Fruit fly (Drosophila melanogaster): Measurements from ENCODE around the gene stet.

Gene stet

DNA sequence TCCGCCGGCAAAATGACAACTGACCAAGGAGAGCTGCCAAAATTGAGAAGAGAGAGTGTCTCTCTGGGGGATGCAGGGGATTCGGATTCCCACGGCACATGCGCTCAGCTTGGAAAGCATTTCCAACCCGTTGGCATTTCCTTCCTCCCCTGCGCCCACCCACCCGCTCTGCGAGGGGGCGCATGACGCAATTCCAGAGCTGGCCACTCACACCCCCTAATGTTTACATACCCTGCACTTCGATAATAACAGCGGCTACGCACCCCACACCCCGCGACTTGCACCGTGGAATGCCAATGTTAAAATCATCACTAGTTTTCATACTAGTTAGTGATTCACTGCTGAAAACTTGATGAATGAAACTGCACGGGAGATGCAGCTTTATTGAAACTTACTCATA lies at the start of gene stet:
TSS of gene stet (minus strand) at position 25 of the 400 bp plus-strand sequence.
- TF ChIP-seq cic (GFP tag; optimal IDR thresholded peaks at IDR 0.05) (peak; percentile 86), CG12768 (GFP tag; optimal IDR thresholded peaks at IDR 0.05) (peak; percentile 44), bab1 (GFP tag; optimal IDR thresholded peaks at IDR 0.05) (no peak), toe (GFP tag; optimal IDR thresholded peaks at IDR 0.05) (no peak), Crg-1 (GFP tag; optimal IDR thresholded peaks at IDR 0.05) (peak; percentile 9), Clk (GFP tag; optimal IDR thresholded peaks at IDR 0.05) (no peak)

dm6 chr3L:1538314-1538854 lies 49.0 kb upstream of the stet start:
- TF ChIP-seq Hr96 (GFP tag; optimal IDR thresholded peaks at IDR 0.05): no peak
- TF ChIP-seq cic (GFP tag; optimal IDR thresholded peaks at IDR 0.05): peak; percentile 7

- no peak for TF ChIP-seq cnc (optimal IDR thresholded peaks at IDR 0.05)
- TF ChIP-seq ovo (GFP tag; optimal IDR thresholded peaks at IDR 0.05): peak; percentile 88
Observed at dm6 chr3L:1537353-1537752, 48.0 kb upstream of the stet start.

DNA sequence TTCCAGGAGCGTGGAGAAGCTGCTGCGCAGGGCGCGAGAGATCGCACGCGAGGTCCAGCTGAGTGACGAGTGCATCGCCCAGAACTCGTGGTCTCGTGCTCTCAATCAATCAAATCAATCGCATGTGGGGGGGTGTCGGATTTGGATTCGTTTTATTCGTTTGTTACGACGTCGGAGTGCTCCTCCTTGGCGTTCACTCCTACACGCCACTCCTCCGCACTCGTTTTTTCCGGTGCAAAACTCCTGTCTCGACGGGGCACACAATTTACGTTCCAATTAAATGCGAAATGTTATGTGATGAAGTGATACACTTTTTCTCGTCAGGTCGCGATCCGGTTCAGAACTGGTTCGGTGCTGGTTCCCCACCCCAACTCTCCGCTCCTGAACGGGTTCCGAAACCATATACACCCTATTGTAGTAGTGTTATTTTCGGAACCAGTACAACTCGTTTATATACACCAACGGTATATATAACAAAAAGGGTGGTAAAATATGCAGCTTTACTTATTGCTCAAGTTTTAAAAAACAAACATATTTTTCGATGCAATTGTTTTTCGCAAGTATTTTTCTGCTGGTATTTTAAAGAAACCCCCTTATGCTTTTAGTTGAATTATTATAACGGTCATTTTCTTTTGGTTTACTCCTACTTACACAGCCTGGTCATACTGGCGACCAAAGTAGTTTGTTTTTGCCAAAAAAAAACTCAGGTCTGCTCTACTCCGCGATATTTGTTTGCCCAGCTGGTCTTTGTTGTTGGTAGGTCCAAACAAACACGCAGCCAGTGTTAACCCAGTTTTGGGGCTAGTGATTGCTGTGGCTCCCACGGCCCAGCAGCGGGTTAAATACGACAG lies 47.4 kb upstream of the stet start, which contains the start of the genes CG12091 and pns:
TSS of gene CG12091 (minus strand) at position 349 of the 851 bp plus-strand sequence.
TSS of gene pns (plus strand) at position 651 of the 851 bp plus-strand sequence.
- TF ChIP-seq tj (GFP tag; optimal IDR thresholded peaks at IDR 0.05) (peak; percentile 28), cnc (optimal IDR thresholded peaks at IDR 0.05) (no peak), CG7045 (GFP tag; optimal IDR thresholded peaks at IDR 0.05) (peak; percentile 59), CG12768 (GFP tag; optimal IDR thresholded peaks at IDR 0.05) (peak; percentile 24), Hr96 (GFP tag; optimal IDR thresholded peaks at IDR 0.05) (peak; percentile 57), CG7101 (tag; optimal IDR thresholded peaks at IDR 0.05) (peak; percentile 41), CG14711 (tag; optimal IDR thresholded peaks at IDR 0.05) (peak; percentile 45), ovo (GFP tag; optimal IDR thresholded peaks at IDR 0.05) (peak; percentile 67), Mnt (GFP tag; optimal IDR thresholded peaks at IDR 0.05) (peak; percentile 60), kay (GFP tag; ENCODE audit: borderline replicate concordance) (no peak), CG33017 (tag; optimal IDR thresholded peaks at IDR 0.05) (no peak), CG11617 (GFP tag; optimal IDR thresholded peaks at IDR 0.05) (peak; percentile 50), CG5204 (GFP tag; optimal IDR thresholded peaks at IDR 0.05) (no peak), CG1620 (GFP tag; optimal IDR thresholded peaks at IDR 0.05) (peak; percentile 50), bab1 (GFP tag; optimal IDR thresholded peaks at IDR 0.05) (peak; percentile 63), cic (GFP tag; optimal IDR thresholded peaks at IDR 0.05) (peak; percentile 40), Crg-1 (GFP tag; optimal IDR thresholded peaks at IDR 0.05) (peak; percentile 59), toe (GFP tag; optimal IDR thresholded peaks at IDR 0.05) (peak; percentile 80), Clk (GFP tag; optimal IDR thresholded peaks at IDR 0.05) (peak; percentile 46), pad (GFP tag; optimal IDR thresholded peaks at IDR 0.05) (peak; percentile 72)

- no peak for TF ChIP-seq toe (GFP tag; optimal IDR thresholded peaks at IDR 0.05)
- peak; percentile 42 for TF ChIP-seq CG11617 (GFP tag; optimal IDR thresholded peaks at IDR 0.05)
- no peak for TF ChIP-seq kay (GFP tag; ENCODE audit: borderline replicate concordance)
- peak; percentile 49 for TF ChIP-seq CG7101 (tag; optimal IDR thresholded peaks at IDR 0.05)
- TF ChIP-seq cnc (optimal IDR thresholded peaks at IDR 0.05): no peak
- no peak for TF ChIP-seq Hr96 (GFP tag; optimal IDR thresholded peaks at IDR 0.05)
- TF ChIP-seq ovo (GFP tag; optimal IDR thresholded peaks at IDR 0.05): no peak
- TF ChIP-seq Crg-1 (GFP tag; optimal IDR thresholded peaks at IDR 0.05): peak; percentile 12
- no peak for TF ChIP-seq CG12768 (GFP tag; optimal IDR thresholded peaks at IDR 0.05)
- TF ChIP-seq CG33017 (tag; optimal IDR thresholded peaks at IDR 0.05): peak; percentile 17
- TF ChIP-seq bab1 (GFP tag; optimal IDR thresholded peaks at IDR 0.05): peak; percentile 14
- peak; percentile 27 for TF ChIP-seq CG14711 (tag; optimal IDR thresholded peaks at IDR 0.05)
Observed at dm6 chr3L:1533699-1534431, 44.5 kb upstream of the stet start, which contains the start of gene Iml1. TSS of gene Iml1 (minus strand) at chr3L:1534034.

dm6 chr3L:1531159-1531558 lies 41.8 kb upstream of the stet start, which contains the start of gene Ir62a:
TSS of gene Ir62a (minus strand) at chr3L:1531259.
- TF ChIP-seq toe (GFP tag; optimal IDR thresholded peaks at IDR 0.05) (no peak), Hr96 (GFP tag; optimal IDR thresholded peaks at IDR 0.05) (no peak), CG5204 (GFP tag; optimal IDR thresholded peaks at IDR 0.05) (no peak), CG7101 (tag; optimal IDR thresholded peaks at IDR 0.05) (no peak), Clk (GFP tag; optimal IDR thresholded peaks at IDR 0.05) (no peak), Crg-1 (GFP tag; optimal IDR thresholded peaks at IDR 0.05) (no peak), cnc (optimal IDR thresholded peaks at IDR 0.05) (no peak), CG14711 (tag; optimal IDR thresholded peaks at IDR 0.05) (no peak), CG7045 (GFP tag; optimal IDR thresholded peaks at IDR 0.05) (no peak), pad (GFP tag; optimal IDR thresholded peaks at IDR 0.05) (no peak), CG12768 (GFP tag; optimal IDR thresholded peaks at IDR 0.05) (no peak)

Measured in whole organism, adult.